Worm (Caenorhabditis elegans): ENCODE measurements around the gene Y55H10A.2.

- TF ChIP-seq nhr-12 (tag; optimal IDR thresholded peaks at IDR 0.05) = no peak
- no peak for TF ChIP-seq nhr-11 (tag; optimal IDR thresholded peaks at IDR 0.05)
- TF ChIP-seq C04F5.9 (tag; optimal IDR thresholded peaks at IDR 0.05) = no peak
- no peak for TF ChIP-seq aly-2 (tag; optimal IDR thresholded peaks at IDR 0.05)
- TF ChIP-seq unc-130 (tag; optimal IDR thresholded peaks at IDR 0.05) = no peak
- no peak for TF ChIP-seq nhr-90 (tag; optimal IDR thresholded peaks at IDR 0.05; ENCODE audit: poor library complexity)
- TF ChIP-seq lin-15B (tag; optimal IDR thresholded peaks at IDR 0.05) = no peak
- TF ChIP-seq lin-39 (tag; optimal IDR thresholded peaks at IDR 0.05) = no peak
- TF ChIP-seq zag-1 (tag; optimal IDR thresholded peaks at IDR 0.05) = no peak
- no peak for TF ChIP-seq skn-1 (tag; optimal IDR thresholded peaks at IDR 0.05)
- TF ChIP-seq ceh-63 (GFP tag; optimal IDR thresholded peaks at IDR 0.05) = no peak
These were observed 34.8 kb downstream of the Y55H10A.2 start for ce11 chrIV:3398078-3398477.

All from whole organism, L1 larva.